Fruit fly (Drosophila melanogaster) S2 (cell line): ENCODE data around the gene Cyp4s3.
A peak's percentile ranks its signal among the peaks of the same experiment; 100 is the strongest.

Experiments
- CG8478 ChIP-seq: fragments of >200 bp; optimal IDR thresholded peaks from 2 replicates; lab custom pipeline; 2018
- CTCF ChIP-seq, 2 experiments: fragments of >200 bp; optimal IDR thresholded peaks; 2 replicates each; lab custom pipeline; 2018

Gene Cyp4s3

DNA sequence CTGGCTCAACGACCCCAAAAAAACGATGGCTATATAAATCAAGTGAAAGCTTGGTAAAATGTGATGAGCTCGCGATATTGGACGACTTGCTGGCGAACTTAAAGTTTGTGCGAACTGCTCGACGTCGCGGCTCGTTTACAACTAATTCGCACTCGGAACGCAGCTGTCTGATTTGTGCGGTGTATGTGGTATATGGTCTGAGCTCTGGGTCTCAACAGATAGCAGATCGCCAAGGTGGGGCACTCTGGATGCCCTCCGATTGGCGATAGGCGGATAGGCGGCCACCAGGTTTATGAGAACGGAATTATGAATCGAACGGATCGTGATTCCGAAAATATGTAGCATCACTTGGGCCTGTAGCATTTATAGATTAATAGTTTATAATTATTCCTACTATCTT lies at the start of gene Cyp4s3:
Gene Cyp4s3, minus strand, starts transcription at position 146 of the 400 bp plus-strand sequence.
- TF ChIP-seq CG8478: no peak
- TF ChIP-seq CTCF (optimal IDR thresholded peaks at IDR 0.05; lab: Kevin White, UChicago): no peak

DNA sequence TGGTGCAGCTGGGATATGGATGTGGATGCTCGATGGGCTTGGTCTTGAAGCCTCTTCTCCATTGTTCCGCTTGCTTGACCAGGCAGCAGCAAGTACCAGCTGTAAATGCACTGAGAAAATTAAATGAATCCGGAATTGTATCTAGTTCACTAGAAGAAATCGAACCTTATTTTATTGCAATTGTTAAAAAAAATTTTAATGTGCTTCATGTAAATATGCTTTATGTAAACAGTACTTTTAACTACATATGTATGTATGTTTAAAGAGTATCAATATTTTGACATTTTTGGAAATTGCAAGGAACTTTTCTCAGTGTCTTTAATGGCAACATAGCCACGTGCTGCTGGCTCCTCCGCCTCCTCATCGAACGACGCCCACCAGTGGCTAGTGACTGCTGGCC lies 48.5 kb upstream of the Cyp4s3 start:
- no peak for TF ChIP-seq CG8478
- no peak for TF ChIP-seq CTCF (optimal IDR thresholded peaks at IDR 0.05; lab: Kevin White, UChicago)

DNA sequence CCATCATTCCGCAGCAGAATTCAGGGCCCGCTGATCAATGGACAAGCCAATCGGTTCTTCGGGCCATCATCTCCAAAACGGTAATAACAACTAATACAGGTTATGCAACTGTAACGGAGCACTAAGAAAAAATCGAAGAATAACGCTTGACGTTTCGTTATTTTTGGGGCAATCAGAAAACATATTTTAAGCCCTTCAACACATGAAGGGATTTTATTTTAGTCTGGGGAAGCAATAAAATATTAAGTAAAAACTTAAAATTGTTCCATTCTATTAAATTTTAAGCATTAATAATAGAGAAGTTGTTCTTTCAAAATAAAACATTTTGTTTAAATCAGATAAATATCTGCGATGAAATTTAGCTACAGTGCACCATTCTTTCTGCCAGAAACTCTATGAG lies 47.1 kb upstream of the Cyp4s3 start:
- TF ChIP-seq CG8478 (no peak), CTCF (optimal IDR thresholded peaks at IDR 0.05; lab: Kevin White, UChicago) (no peak)

DNA sequence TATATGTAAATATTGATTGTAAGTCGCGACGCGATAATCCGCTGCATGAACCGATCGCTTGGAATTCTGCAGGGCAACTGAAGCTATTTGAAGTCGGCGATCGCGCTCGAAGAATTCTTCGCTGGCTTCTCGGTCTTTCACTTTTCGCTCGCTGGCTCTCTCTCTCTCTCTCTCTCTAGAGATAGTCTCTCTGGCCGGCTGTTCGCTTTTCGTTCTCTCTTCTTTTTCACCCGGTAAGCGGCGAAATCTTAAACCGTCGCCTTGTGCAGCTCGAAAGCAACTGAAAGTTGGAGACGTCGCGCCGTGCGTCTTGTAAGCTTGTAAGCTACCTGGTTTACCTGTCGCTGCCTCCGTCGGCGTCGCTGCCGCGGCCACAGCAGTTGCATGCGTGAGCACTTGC lies 46.6 kb upstream of the Cyp4s3 start, which contains the start of gene CG9095:
Gene CG9095, minus strand, starts transcription at position 285 of the 400 bp plus-strand sequence.
- TF ChIP-seq CG8478 (no peak), CTCF (optimal IDR thresholded peaks at IDR 0.05; lab: Kevin White, UChicago) (no peak)

DNA sequence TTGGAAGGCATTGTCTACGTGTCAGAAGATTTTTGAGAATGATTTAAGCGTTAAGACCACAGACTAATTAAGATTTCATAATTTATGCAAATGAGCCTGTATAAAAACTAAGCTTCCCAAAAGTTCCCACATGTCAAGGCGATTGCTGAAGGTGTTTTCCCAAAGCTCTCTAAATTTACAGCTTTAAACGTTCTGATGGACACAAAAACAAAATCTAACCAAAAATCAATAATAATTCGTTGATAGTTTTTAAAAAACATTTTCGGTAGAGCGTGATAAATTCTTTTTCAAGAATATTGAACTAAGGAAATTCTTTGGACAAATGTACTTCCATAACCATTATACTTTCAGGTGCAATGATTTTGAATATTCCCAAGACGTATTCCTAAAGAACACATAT lies 45.7 kb upstream of the Cyp4s3 start:
- no peak for TF ChIP-seq CG8478
- no peak for TF ChIP-seq CTCF (optimal IDR thresholded peaks at IDR 0.05; lab: Kevin White, UChicago)

DNA sequence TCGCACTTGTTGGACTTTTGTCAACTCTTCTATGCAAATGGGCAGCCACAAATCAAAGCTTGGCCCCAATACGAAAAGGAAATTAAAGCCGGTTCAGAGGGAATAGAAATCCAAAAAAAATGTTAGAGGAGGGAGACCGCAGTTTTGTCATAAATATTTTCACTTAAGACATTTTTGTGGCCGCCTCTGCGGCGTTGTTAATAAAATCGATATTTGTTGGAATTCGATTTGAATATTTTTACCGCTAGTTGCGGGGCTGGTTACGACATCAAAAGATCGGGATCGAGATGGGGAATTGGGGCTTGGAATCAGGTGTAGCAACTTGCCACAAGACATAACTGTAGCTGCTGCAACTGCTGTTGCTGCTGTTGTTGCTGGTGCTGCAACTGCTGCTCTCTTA lies 40.9 kb upstream of the Cyp4s3 start:
- TF ChIP-seq CG8478: no peak
- TF ChIP-seq CTCF (optimal IDR thresholded peaks at IDR 0.05; lab: Kevin White, UChicago): no peak

DNA sequence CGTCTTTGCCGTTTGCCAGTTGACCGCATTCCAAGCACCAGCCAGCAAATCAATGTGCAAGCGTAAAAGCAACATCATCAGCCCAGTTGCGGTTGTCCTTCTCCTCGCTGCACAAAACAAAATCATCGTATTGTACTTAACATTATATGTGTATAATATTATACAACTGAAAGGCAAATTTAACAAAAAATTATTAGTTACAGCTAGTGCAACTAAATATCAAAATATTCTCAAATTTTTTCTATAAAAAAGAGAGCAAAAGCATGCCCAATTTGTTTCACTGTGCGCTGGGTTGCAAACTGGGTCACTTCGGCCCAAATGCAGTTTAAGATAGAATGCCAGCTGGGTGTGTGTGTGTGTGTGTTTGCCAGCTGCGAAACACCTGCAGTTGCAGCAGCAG lies 39.9 kb upstream of the Cyp4s3 start:
- TF ChIP-seq CG8478: no peak
- TF ChIP-seq CTCF (optimal IDR thresholded peaks at IDR 0.05; lab: Kevin White, UChicago): no peak

DNA sequence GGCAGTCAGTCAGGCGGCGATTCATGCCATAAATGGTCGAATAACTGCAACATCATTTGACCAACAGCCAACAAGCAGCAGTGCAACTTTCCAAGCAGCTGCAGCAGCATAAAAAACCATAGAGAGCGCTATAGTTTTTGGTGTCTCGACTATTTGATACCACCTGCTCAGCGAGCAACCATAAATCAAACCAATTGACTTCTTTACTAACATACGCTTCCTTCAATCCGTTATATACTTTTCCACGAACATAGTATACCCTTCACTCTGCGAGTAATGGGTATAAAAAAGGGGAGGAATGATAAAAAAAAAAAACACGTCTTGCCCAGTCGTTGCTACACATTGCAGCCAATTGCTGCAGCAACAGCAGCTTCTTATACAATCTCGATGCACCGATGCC lies 35.7 kb upstream of the Cyp4s3 start:
- TF ChIP-seq CTCF (optimal IDR thresholded peaks at IDR 0.05; lab: Kevin White, UChicago): no peak
- no peak for TF ChIP-seq CG8478

DNA sequence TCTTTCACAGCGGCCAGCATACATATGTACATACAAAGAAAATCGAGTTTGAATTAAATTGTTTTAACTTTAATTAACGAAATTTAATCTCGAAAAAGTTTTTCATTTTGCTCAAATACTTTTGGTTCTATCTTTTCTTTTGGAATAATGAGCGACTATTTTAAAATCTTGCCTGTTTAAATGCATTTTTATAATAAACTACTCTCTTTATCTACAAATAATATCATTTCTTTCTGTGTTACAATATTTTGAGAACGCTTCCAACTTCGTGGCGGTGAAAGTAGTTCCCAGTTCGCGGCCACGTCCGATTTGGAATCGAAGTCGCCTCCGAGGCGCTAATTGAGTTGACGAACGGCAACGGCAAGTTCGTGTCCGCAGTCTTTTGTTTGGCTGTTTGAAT lies 33.9 kb upstream of the Cyp4s3 start:
- TF ChIP-seq CTCF (optimal IDR thresholded peaks at IDR 0.05; lab: Kevin White, UChicago) (no peak), CG8478 (no peak)

DNA sequence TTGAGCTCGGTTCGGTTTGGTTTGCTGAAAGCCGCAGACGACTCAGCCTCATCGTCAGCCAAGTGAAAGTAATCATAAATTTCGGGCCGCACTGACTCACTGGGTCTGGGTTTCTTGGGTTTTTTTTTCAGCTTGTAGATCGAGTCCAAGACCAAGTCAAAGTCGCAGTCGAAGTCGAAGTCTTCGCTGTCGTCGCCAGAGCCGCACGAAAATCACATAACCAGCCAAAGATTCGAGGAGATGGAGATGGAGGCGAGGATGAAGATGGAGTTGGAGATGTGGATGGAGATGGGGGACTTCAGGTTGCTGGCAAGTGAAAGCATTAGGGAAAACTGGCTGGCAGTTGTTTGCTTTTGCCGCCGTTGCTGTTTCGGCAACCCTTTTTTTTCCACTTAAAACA lies 30.7 kb upstream of the Cyp4s3 start:
- TF ChIP-seq CG8478: no peak
- no peak for TF ChIP-seq CTCF (optimal IDR thresholded peaks at IDR 0.05; lab: Kevin White, UChicago)

DNA sequence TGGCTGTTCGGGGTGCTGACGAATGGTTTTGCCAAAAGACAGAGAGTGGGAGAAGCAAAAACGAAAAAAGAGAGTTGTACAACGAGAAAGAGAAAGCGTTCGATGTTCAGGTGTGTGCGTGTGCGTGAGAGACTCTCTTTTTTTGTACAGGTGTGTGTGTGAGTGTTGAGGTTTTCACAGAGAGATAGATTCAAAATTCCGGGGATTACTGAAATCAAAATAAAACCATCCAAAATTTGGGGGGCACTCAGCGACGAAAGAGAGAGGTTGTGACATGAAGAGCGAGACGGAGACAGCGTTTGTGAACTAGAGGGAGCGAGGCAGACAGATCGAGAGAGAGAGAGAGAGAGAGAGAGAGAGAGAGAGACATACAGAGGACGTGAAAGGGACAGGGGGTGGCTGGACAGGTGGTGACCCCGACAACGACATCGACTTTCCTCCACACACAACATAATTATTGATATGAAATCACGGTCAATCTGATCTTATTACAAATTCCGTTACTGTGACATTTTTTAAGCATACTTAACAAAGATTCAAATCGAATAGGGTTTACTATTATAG lies 27.0 kb upstream of the Cyp4s3 start:
- no peak for TF ChIP-seq CG8478
- TF ChIP-seq CTCF (optimal IDR thresholded peaks at IDR 0.05; lab: Kevin White, UChicago): no peak

DNA sequence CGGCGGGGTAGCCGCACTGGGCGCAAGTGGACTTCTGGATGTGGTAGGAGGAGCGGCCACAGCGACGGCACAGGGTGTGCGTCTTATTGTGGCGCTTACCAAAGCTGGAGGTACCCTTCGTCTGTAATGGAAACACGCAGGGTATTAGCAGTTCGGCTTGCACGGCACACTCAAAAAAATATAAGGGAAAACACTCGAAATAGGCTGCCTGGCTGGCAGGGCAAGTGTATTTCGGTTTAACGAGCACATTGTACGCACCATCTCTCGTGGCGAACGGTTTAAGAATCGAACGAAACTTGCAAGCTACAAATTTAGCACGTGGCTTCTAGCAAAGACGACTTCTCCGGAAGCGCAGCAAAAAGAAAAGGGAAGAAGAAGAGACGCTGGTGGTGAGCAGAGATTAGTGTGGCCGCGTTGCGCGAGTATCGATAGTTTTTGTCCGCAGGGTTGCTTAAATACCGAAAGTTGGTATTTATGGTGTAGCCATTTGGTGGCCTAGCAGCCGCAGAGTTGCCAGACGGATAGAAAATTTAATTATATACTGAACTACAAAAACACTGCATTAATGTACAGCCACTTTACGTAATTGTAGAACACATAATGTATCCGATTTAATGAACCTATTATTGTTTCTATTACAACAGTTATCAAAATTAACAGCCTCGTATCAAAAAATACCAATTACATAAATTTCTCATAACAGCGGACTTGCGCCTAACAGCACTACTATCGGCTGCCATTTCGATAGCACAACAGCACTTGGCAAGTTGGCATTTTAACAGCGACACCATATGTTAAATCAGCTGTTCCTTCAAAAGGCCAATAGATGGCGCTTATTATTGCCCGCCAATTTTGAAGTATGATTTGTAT lies 22.9 kb upstream of the Cyp4s3 start, which contains the start of gene RpL37-1:
Gene RpL37-1, minus strand, starts transcription at position 374 of the 870 bp plus-strand sequence.
- no peak for TF ChIP-seq CG8478
- TF ChIP-seq CTCF (optimal IDR thresholded peaks at IDR 0.05; lab: Kevin White, UChicago): peak; percentile 87 to 88

DNA sequence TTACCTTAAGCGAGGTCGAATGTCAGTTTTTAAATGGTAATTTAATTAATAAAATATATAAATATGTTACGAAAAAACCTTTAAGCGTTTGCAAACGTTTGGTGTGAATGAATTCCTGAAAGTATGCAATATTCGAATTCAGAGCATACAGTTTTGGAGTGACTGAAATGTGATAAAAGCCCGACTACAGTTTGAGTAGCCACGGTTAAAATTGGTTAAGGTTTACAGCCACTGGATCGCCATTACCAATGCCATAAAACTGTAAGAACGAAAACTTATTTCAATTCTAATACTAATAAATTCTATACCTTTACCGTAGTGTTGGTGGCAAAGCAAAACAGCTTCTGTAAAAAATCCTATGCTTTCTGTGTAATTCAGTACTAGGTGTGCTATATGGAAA lies 20.9 kb upstream of the Cyp4s3 start:
- peak; percentile 3 to 66 for TF ChIP-seq CTCF (optimal IDR thresholded peaks at IDR 0.05; lab: Kevin White, UChicago)
- no peak for TF ChIP-seq CG8478

DNA sequence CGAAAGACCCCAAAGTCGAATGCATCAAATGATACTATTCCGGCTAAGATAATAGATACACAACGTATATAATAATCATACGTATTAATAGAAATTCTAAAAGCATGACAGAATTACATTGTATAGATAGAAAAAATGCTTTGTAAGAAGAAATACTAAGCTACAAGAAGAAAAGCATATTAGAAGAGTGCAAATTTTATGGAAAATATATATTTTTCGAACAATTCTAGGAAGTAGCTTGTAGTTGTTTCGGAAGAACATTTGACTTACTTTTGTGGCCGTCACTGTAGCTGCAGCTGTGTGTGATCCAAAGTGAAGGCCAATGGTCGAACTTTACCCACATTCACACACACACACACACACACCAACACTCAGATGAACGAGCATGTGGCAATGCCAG lies 15.7 kb upstream of the Cyp4s3 start:
- TF ChIP-seq CTCF (optimal IDR thresholded peaks at IDR 0.05; lab: Kevin White, UChicago) (no peak), CG8478 (no peak)

DNA sequence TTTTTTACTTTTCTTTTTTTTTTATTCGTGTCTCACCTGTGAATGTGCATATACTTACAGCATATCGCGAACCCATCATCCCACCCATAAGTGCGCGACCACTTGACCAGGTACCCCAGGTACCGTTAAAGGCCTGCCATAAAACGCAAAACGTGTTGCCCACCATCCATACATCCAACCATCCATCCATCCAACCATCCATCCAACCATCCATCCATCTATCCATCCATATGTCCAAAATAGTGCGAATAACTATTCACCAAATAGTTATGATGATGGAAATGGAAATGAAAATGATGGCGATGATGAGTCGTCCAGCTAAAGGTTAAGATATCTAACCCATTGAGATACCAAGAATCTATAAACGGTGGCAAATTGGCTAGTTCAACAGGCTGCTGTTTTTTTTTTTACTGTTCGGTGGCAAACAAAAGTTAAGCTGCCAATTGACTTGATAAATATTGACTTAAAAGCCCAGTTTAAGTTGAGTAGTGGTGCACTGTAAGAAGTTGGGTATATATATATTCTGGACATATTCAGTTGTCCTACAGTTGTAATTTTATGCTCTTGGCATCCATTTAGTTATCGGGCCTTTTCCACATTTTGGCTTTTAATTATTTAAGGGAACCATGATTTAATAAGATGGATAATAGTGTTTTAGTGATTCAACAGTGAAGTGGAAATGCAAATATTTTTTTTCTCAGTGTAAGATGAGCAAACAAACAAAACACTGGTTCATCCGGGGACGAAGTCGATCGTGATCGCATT lies 11.7 kb upstream of the Cyp4s3 start:
- TF ChIP-seq CTCF (optimal IDR thresholded peaks at IDR 0.05; lab: Kevin White, UChicago): no peak
- no peak for TF ChIP-seq CG8478

DNA sequence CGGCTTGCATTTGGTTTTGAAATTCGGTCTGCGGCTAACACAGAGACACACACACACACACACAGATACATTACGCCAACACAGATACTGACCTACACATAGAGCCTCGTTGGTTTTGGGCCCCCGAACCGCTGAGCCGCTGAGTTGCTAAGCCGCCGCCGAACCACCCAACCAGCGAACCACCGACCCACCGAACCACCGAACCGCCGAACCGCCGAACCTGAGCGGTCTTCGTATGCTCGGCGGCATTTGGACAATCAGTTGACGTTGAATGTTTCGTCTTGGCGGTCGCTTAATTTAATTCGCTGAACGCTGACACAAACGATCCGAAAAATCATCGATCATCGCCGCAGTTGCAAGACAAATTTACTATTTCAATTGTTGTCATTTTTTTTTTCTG lies 9.2 kb upstream of the Cyp4s3 start, which contains the start of gene drd:
Gene drd, plus strand, starts transcription at position 258 of the 400 bp plus-strand sequence.
- no peak for TF ChIP-seq CTCF (optimal IDR thresholded peaks at IDR 0.05; lab: Kevin White, UChicago)
- no peak for TF ChIP-seq CG8478
